Worm (Caenorhabditis elegans): ENCODE measurements around the gene C29E4.11.

Gene C29E4.11

DNA sequence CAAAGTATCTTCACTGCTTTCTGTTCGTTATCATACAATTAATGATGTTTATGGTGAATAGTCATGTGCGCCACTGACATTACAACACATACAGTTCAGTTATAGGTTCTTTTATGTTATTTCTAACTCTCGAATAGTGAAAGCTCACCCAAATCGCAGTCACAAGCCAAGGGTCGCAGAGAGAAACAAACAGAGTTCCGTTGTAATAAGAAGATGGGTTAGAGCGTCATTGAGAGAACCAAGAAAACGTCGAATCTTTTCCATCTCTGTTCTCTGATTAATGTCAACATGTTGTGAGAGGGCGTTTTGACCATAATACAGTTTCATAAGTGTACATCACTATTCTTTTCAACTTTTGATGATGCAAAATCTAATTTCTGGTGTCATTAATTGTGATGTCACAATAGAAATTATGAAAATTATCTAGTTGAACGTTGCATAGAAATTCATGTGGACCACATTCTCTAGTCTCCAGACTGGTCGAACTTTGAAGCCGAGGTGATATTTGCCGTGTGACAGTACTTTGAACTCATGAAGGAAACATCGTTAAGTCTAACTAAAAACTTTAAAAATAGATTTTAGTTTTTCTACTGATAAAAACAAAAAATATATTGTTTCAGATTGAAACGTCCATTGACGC lies 16.2 kb upstream of the C29E4.11 start (continued):
- TF ChIP-seq nhr-84 (tag; optimal IDR thresholded peaks at IDR 0.05): no peak
- TF ChIP-seq pag-3 (tag; optimal IDR thresholded peaks at IDR 0.05; ENCODE audit: borderline replicate concordance, insufficient read depth): no peak
- no peak for TF ChIP-seq ceh-82 (tag; optimal IDR thresholded peaks at IDR 0.05)
- TF ChIP-seq ces-1 (GFP tag; optimal IDR thresholded peaks at IDR 0.05): no peak
- TF ChIP-seq tlp-1 (tag; optimal IDR thresholded peaks at IDR 0.05): no peak
- TF ChIP-seq nhr-20 (tag; optimal IDR thresholded peaks at IDR 0.05): peak; percentile 68
- no peak for TF ChIP-seq aly-2 (tag; optimal IDR thresholded peaks at IDR 0.05)
- no peak for TF ChIP-seq zag-1 (tag; optimal IDR thresholded peaks at IDR 0.05)
- no peak for TF ChIP-seq efl-3 (GFP tag; optimal IDR thresholded peaks at IDR 0.05)
- TF ChIP-seq skn-1 (tag; optimal IDR thresholded peaks at IDR 0.05): no peak
- no peak for TF ChIP-seq nhr-11 (tag; optimal IDR thresholded peaks at IDR 0.05)
- no peak for TF ChIP-seq sup-37 (GFP tag; optimal IDR thresholded peaks at IDR 0.05)
- TF ChIP-seq hpl-2 (GFP tag; optimal IDR thresholded peaks at IDR 0.05): no peak
- TF ChIP-seq ztf-11 (tag; optimal IDR thresholded peaks at IDR 0.05): no peak
- TF ChIP-seq ztf-4 (tag; optimal IDR thresholded peaks at IDR 0.05): peak; percentile 34
- TF ChIP-seq dpl-1 (GFP tag; optimal IDR thresholded peaks at IDR 0.05): peak in 2 of 3 experiments; percentile 13 to 19
- TF ChIP-seq tbx-2 (tag; optimal IDR thresholded peaks at IDR 0.05): peak; percentile 44
- no peak for TF ChIP-seq lin-13 (GFP tag; optimal IDR thresholded peaks at IDR 0.05)
- no peak for TF ChIP-seq nhr-47 (tag; optimal IDR thresholded peaks at IDR 0.05)
- no peak for TF ChIP-seq ceh-88 (GFP tag; IDR thresholded peaks at IDR 0.05)
- TF ChIP-seq unc-62 (GFP tag; optimal IDR thresholded peaks at IDR 0.05): no peak
- TF ChIP-seq nhr-76 (tag; optimal IDR thresholded peaks at IDR 0.05): no peak
- no peak for TF ChIP-seq ceh-8 (GFP tag; optimal IDR thresholded peaks at IDR 0.05)
- TF ChIP-seq elt-3 (tag; optimal IDR thresholded peaks at IDR 0.05): peak in 3 of 6 experiments; percentile 8 to 40 (median 8)
- TF ChIP-seq lin-14 (GFP tag; optimal IDR thresholded peaks at IDR 0.05): peak; percentile 57
- TF ChIP-seq sptf-1 (tag; optimal IDR thresholded peaks at IDR 0.05): no peak
- TF ChIP-seq pax-3 (tag; optimal IDR thresholded peaks at IDR 0.05): no peak
- no peak for TF ChIP-seq irx-1 (tag; optimal IDR thresholded peaks at IDR 0.05)
- TF ChIP-seq nhr-19 (GFP tag; conservative IDR thresholded peaks at IDR 0.05): peak; percentile 69
- TF ChIP-seq nhr-85 (tag): peak; percentile 70
- no peak for TF ChIP-seq grh-1 (GFP tag; IDR thresholded peaks at IDR 0.05)
- TF ChIP-seq mdl-1 (tag; optimal IDR thresholded peaks at IDR 0.05): peak in 1 of 2 experiments; percentile 3
- TF ChIP-seq sox-4 (tag; optimal IDR thresholded peaks at IDR 0.05): no peak
- TF ChIP-seq rnt-1 (tag; optimal IDR thresholded peaks at IDR 0.05): no peak
- TF ChIP-seq mab-9 (GFP tag; IDR thresholded peaks at IDR 0.05): no peak
- no peak for TF ChIP-seq swsn-7 (tag; optimal IDR thresholded peaks at IDR 0.05)
- no peak for TF ChIP-seq Y116A8C.19 (tag; optimal IDR thresholded peaks at IDR 0.05; ENCODE audit: borderline replicate concordance)
- TF ChIP-seq nhr-90 (tag; optimal IDR thresholded peaks at IDR 0.05; ENCODE audit: poor library complexity): no peak
- TF ChIP-seq unc-130 (tag; optimal IDR thresholded peaks at IDR 0.05): no peak
- no peak for TF ChIP-seq ceh-90 (tag; optimal IDR thresholded peaks at IDR 0.05)
- peak; percentile 56 for TF ChIP-seq nhr-71 (tag; optimal IDR thresholded peaks at IDR 0.05)
- TF ChIP-seq mep-1 (tag; optimal IDR thresholded peaks at IDR 0.05): no peak
- TF ChIP-seq F16B12.6 (tag; optimal IDR thresholded peaks at IDR 0.05): no peak
- TF ChIP-seq blmp-1 (tag; optimal IDR thresholded peaks at IDR 0.05): peak; percentile 58
- no peak for TF ChIP-seq vab-15 (tag; optimal IDR thresholded peaks at IDR 0.05)
- no peak for TF ChIP-seq fkh-10 (GFP tag; optimal IDR thresholded peaks at IDR 0.05)
- TF ChIP-seq zip-4 (GFP tag; optimal IDR thresholded peaks at IDR 0.05): no peak
- no peak for TF ChIP-seq lir-3 (tag; optimal IDR thresholded peaks at IDR 0.05; ENCODE audit: poor library complexity)
- no peak for TF ChIP-seq unc-86 (tag; optimal IDR thresholded peaks at IDR 0.05)
- no peak for TF ChIP-seq hlh-17 (GFP tag; optimal IDR thresholded peaks at IDR 0.05; ENCODE audit: borderline replicate concordance)
- TF ChIP-seq lin-39 (tag; optimal IDR thresholded peaks at IDR 0.05): no peak
- TF ChIP-seq nhr-77 (tag; optimal IDR thresholded peaks at IDR 0.05): no peak
